Worm (Caenorhabditis elegans) whole organism, late embryonic: Measurements from ENCODE around the gene fbxb-52.

Experiments
- ceh-34 ChIP-seq: sonication (generic microtip); optimal IDR thresholded peaks from 2 replicates; lab custom pipeline; 2016; ENCODE audit warnings: mild to moderate bottlenecking, missing genetic modification characterization, missing compliant biosample characterization
- hlh-8 ChIP-seq: sonication (generic microtip); optimal IDR thresholded peaks from 2 replicates; lab custom pipeline; 2016; ENCODE audit warnings: missing genotype, missing genetic modification characterization, missing compliant biosample characterization
- nhr-232 ChIP-seq: sonication (generic microtip); optimal IDR thresholded peaks from 2 replicates; lab custom pipeline; 2016; ENCODE audit warnings: missing genetic modification characterization, missing compliant biosample characterization
- pha-4 ChIP-seq: fragments of 150-350 bp; optimal IDR thresholded peaks from 2 replicates; lab custom pipeline; 2018; ENCODE audit warnings: missing biosample characterization, missing genetic modification reagents, missing genetic modification characterization
- tbx-2 ChIP-seq: sonication (generic microtip); optimal IDR thresholded peaks from 2 replicates; lab custom pipeline; 2016; ENCODE audit warnings: missing genetic modification characterization, missing compliant biosample characterization
- unc-42 ChIP-seq: sonication (generic microtip); optimal IDR thresholded peaks from 2 replicates; lab custom pipeline; 2016; ENCODE audit warnings: missing genotype, missing genetic modification characterization, missing compliant biosample characterization
- zip-5 ChIP-seq: sonication (generic microtip); optimal IDR thresholded peaks from 2 replicates; lab custom pipeline; 2016; ENCODE audit warnings: missing genetic modification characterization, missing compliant biosample characterization

- TF ChIP-seq zip-5 (no peak), tbx-2 (tag; lab: Kevin White, UChicago) (no peak), hlh-8 (tag; lab: Kevin White, UChicago) (no peak), nhr-232 (tag; lab: Kevin White, UChicago) (no peak), ceh-34 (tag; lab: Kevin White, UChicago) (no peak), unc-42 (tag; lab: Kevin White, UChicago) (no peak), pha-4 (tag; lab: Kevin White, UChicago) (no peak)
Measured at ce11 chrII:1517354-1517753, 33.0 kb downstream of the fbxb-52 start, which contains the start of gene math-45.
